Fruit fly (Drosophila melanogaster) whole organism, pupa: ENCODE measurements around the gene CG31093.

Experiments
- CG17806 ChIP-seq: fragments of 200-800 bp; sonication (Bioruptor generic); optimal IDR thresholded peaks from 2 replicates; lab custom pipeline; 2018; ENCODE audit warnings: missing biosample characterization, mild to moderate bottlenecking, missing genetic modification characterization, moderate library complexity
- CG4496 ChIP-seq: fragments of 200-800 bp; sonication (Bioruptor generic); IDR thresholded peaks from 3 replicates; pipeline ENCODE4 v1.3.6; 2022; ENCODE audit warnings: missing biosample characterization, missing genetic modification characterization
- D1 ChIP-seq: fragments of 200-800 bp; sonication (Bioruptor generic); optimal IDR thresholded peaks from 2 replicates; lab custom pipeline; 2018; ENCODE audit warnings: missing biosample characterization, mild to moderate bottlenecking, missing genetic modification characterization, moderate library complexity
- EcR ChIP-seq: fragments of 200-800 bp; sonication (Bioruptor generic); optimal IDR thresholded peaks from 3 replicates; lab custom pipeline; 2019; ENCODE audit warnings: missing biosample characterization, missing genetic modification characterization, mild to moderate bottlenecking, moderate library complexity, missing genetic modification reagents
- Pif1A ChIP-seq: fragments of 200-800 bp; sonication (Bioruptor generic); optimal IDR thresholded peaks from 3 replicates; lab custom pipeline; 2016; ENCODE audit warnings: missing biosample characterization, missing genetic modification characterization
- Snoo ChIP-seq: fragments of 200-800 bp; sonication (Bioruptor generic); optimal IDR thresholded peaks from 3 replicates; lab custom pipeline; 2017; ENCODE audit warnings: missing biosample characterization, mild to moderate bottlenecking, missing genetic modification characterization, inconsistent platforms
- gl ChIP-seq: fragments of 200-800 bp; sonication (Bioruptor generic); optimal IDR thresholded peaks from 2 replicates; lab custom pipeline; 2018; ENCODE audit warnings: missing biosample characterization, mild to moderate bottlenecking, missing genetic modification characterization

DNA sequence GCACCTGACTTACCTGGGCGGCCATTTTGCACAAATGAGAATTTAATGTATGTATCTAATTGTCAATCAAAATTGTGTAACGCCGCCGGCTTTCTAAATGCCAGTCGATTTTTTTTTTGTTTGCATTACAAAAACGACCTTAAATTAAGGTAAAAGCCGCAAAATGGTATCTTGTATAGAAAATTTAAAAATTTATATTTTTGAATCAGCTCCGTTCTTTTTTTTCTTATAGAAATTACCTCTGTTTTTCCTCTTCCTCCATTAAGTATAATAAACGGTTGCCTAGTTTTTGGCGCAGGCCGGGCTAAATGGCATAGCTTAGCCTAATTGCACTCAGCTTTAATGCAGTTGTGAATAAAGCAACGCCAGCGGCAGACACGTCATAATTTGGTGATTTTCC, 3.1 kb downstream of the CG31093 start, which contains the start of gene CG4960:
- TF ChIP-seq gl (tag; lab: Kevin White, UChicago) (no peak), Pif1A (GFP tag; lab: Kevin White, UChicago) (no peak), CG17806 (no peak), CG4496 (GFP tag; lab: Robert Waterston, UW) (no peak), EcR (GFP tag; lab: Kevin White, UChicago) (no peak), Snoo (tag; lab: Kevin White, UChicago) (no peak), D1 (tag; lab: Kevin White, UChicago) (no peak)
